Worm (Caenorhabditis elegans): ENCODE measurements around the gene F37B4.15.

Gene F37B4.15

ce11 chrV:2899867-2900266 lies 7.8 kb downstream of the F37B4.15 start, which contains the start of gene str-46:
Gene str-46 (minus strand): TSS chrV:2899967.
- TF ChIP-seq fkh-10 (GFP tag; optimal IDR thresholded peaks at IDR 0.05) (no peak), ztf-7 (tag; optimal IDR thresholded peaks at IDR 0.05) (no peak), F26F4.8 (GFP tag; conservative IDR thresholded peaks at IDR 0.05) (no peak), nhr-25 (tag; optimal IDR thresholded peaks at IDR 0.05; ENCODE audit: borderline replicate concordance, insufficient read depth) (no peak), aha-1 (tag) (no peak), lin-15B (tag; optimal IDR thresholded peaks at IDR 0.05) (no peak)

- TF ChIP-seq nhr-102 (tag; optimal IDR thresholded peaks at IDR 0.05): no peak
- TF ChIP-seq daf-8 (GFP tag; IDR thresholded peaks at IDR 0.05): no peak
- TF ChIP-seq snpc-1.2 (GFP tag; IDR thresholded peaks at IDR 0.05): no peak
- TF ChIP-seq aha-1 (tag): no peak
- TF ChIP-seq egl-27 (tag; optimal IDR thresholded peaks at IDR 0.05): no peak
- TF ChIP-seq nhr-41 (GFP tag; IDR thresholded peaks at IDR 0.05): no peak
- TF ChIP-seq ama-1 (optimal IDR thresholded peaks at IDR 0.05): no peak
- TF ChIP-seq mep-1 (tag; optimal IDR thresholded peaks at IDR 0.05): no peak
- no peak for TF ChIP-seq ceh-62 (tag; optimal IDR thresholded peaks at IDR 0.05)
- TF ChIP-seq zip-11 (GFP tag; IDR thresholded peaks at IDR 0.05): no peak
- no peak for TF ChIP-seq dmd-8 (GFP tag; IDR thresholded peaks at IDR 0.05)
- no peak for TF ChIP-seq ZK337.2 (GFP tag; IDR thresholded peaks at IDR 0.05)
- no peak for TF ChIP-seq duxl-1 (tag; optimal IDR thresholded peaks at IDR 0.05; ENCODE audit: poor library complexity)
- TF ChIP-seq aly-2 (tag; optimal IDR thresholded peaks at IDR 0.05): no peak
- TF ChIP-seq ceh-28 (tag; optimal IDR thresholded peaks at IDR 0.05): no peak
- TF ChIP-seq arid-1 (GFP tag; conservative IDR thresholded peaks at IDR 0.05): no peak
- no peak for TF ChIP-seq sdz-12 (GFP tag; optimal IDR thresholded peaks at IDR 0.05)
Measured at ce11 chrV:2903227-2903626, 11.2 kb downstream of the F37B4.15 start, which contains the start of gene C31B8.7. Gene C31B8.7 (minus strand): TSS chrV:2903327.

- TF ChIP-seq mep-1 (tag; optimal IDR thresholded peaks at IDR 0.05) (no peak), egl-43 (GFP tag; IDR thresholded peaks at IDR 0.05) (no peak), pha-4 (GFP tag; IDR thresholded peaks at IDR 0.05) (no peak), pha-4 (tag; optimal IDR thresholded peaks at IDR 0.05) (no peak), pqm-1 (tag; optimal IDR thresholded peaks at IDR 0.05) (no peak), nhr-28 (tag; optimal IDR thresholded peaks at IDR 0.05) (peak; percentile 28), mdl-1 (tag; optimal IDR thresholded peaks at IDR 0.05) (no peak)
Measured at ce11 chrV:2909525-2909924, 17.5 kb downstream of the F37B4.15 start, which contains the start of gene zmp-3. Gene zmp-3 (minus strand): TSS chrV:2909625.

ce11 chrV:2912901-2913300 lies 20.9 kb downstream of the F37B4.15 start, which contains the start of gene C31B8.9:
Gene C31B8.9 (minus strand): TSS chrV:2913001.
- TF ChIP-seq mxl-2 (GFP tag; conservative IDR thresholded peaks at IDR 0.05): no peak
- peak; percentile 79 for TF ChIP-seq aha-1 (tag)
- no peak for TF ChIP-seq F10B5.3 (tag; optimal IDR thresholded peaks at IDR 0.05)
- TF ChIP-seq nhr-76 (tag; optimal IDR thresholded peaks at IDR 0.05): no peak
- no peak for TF ChIP-seq ZK546.5 (tag; optimal IDR thresholded peaks at IDR 0.05)

- no peak for TF ChIP-seq saeg-2 (GFP tag; IDR thresholded peaks at IDR 0.05)
- no peak for TF ChIP-seq lin-15B (tag; optimal IDR thresholded peaks at IDR 0.05)
- TF ChIP-seq lin-1 (GFP tag; IDR thresholded peaks at IDR 0.05): no peak
- TF ChIP-seq ctbp-1 (GFP tag; IDR thresholded peaks at IDR 0.05): no peak
- TF ChIP-seq mxl-2 (GFP tag; conservative IDR thresholded peaks at IDR 0.05): no peak
- TF ChIP-seq spr-3 (GFP tag; optimal IDR thresholded peaks at IDR 0.05): no peak
Measured at ce11 chrV:2913948-2914347, 21.9 kb downstream of the F37B4.15 start, which contains the start of gene srh-146. Gene srh-146 (plus strand): TSS chrV:2914248.
